Worm (Caenorhabditis elegans): Measurements from ENCODE around the gene W08E12.8.

The W08E12.8 gene

DNA sequence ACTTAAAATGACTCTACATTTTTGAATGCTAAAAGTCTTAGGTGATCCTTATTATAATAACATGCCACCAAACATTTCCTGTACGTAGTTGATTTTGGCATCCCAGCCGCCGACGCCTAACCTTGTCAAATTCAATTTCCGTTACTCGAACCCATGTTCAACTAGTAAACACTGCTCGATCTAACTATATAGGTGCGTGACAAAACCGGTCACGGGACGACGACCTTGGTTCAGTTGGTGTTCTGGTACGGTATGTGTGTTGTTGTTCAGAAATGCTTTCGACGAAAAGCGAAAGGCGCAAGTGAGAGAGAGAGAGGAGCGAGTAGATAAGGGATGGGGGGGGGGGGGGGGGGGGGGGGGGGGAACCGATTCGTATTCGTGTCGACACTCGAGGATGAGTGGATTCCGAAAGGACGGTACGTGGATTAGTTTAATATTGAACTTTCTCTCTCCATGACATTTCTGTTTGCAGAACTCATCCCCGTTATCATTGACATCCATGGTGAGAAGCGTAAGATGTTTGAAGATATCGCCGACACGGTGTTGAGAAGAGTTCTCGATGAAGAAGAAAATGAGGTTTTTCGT is at the start of gene W08E12.8:
W08E12.8 (plus strand) TSS at position 395 of the 585 bp plus-strand sequence.
- TF ChIP-seq ztf-4 (tag; optimal IDR thresholded peaks at IDR 0.05) (no peak), lin-13 (GFP tag; optimal IDR thresholded peaks at IDR 0.05) (no peak), ZK546.5 (tag; optimal IDR thresholded peaks at IDR 0.05) (no peak)

DNA sequence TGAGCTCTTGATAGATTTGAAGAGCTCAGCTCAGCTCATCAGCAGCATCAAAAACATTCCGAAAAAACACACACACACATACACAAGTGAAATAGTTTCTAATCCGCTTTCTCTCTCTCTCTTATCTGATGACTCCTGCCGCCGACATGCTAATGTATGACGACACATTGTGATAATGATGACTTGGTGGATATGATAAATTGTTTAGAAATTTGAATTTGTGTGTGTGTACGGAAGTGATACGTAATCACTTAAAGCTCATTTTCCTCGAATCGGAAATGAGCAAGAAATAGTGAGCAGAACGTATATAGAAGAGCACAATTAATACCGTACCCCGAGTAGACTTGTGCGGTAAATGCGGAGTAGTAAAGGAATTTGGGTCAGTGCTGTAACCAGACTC is 45.3 kb upstream of the W08E12.8 start:
- TF ChIP-seq lsy-2 (tag; optimal IDR thresholded peaks at IDR 0.05) = peak in 1 of 2 experiments; percentile 3
- no peak for TF ChIP-seq skn-1 (tag; optimal IDR thresholded peaks at IDR 0.05)
- TF ChIP-seq nhr-25 (tag; optimal IDR thresholded peaks at IDR 0.05) = no peak
- TF ChIP-seq sma-9 (GFP tag; optimal IDR thresholded peaks at IDR 0.05) = peak; percentile 26
- TF ChIP-seq sma-9 (tag; optimal IDR thresholded peaks at IDR 0.05) = no peak
- TF ChIP-seq alr-1 (tag; optimal IDR thresholded peaks at IDR 0.05) = no peak
- TF ChIP-seq lin-39 (tag; optimal IDR thresholded peaks at IDR 0.05) = no peak

DNA sequence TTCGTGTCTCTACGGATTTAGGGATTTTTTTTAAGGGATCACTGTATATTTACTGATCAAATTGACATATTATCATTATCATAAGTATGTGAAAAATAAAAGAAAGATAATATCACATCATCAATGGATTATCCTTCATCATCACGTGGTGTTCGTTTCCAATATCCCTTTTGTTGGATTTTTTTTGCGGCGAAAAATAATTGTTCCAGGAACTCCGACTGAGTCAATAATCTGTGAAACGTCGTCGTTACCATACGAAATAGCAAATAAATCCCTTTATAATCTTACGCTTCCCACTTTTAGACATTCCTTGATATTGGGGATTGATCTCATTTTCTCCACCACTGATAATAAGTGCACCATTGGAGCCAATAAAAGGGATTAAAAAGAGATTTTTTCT is 42.2 kb upstream of the W08E12.8 start:
- TF ChIP-seq nhr-129 (tag; optimal IDR thresholded peaks at IDR 0.05) (no peak), ceh-82 (tag; optimal IDR thresholded peaks at IDR 0.05) (no peak), mab-5 (tag; optimal IDR thresholded peaks at IDR 0.05) (no peak), nhr-21 (tag; optimal IDR thresholded peaks at IDR 0.05) (peak; percentile 22)

DNA sequence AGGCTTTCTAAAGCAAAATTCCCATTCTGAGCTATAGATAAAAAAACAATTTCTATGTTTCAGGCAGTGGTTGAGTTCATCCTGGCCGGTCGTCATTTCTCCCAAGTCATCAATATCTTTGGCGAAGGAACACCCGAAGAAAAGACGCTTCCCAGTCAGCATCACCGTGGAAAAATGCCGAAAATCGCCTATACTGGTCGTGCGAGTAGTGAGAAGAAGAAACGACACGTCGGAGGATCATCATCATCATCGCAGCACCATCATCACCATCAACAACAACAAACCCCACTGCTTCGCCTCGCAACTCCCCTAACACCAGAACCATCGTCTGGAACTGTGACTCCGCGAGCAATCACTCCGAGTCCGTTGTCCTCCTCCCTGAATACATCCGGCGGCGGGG is 40.6 kb upstream of the W08E12.8 start:
- no peak for TF ChIP-seq lin-39 (tag; optimal IDR thresholded peaks at IDR 0.05)
- TF ChIP-seq nhr-6 (tag; optimal IDR thresholded peaks at IDR 0.05) = no peak
- no peak for TF ChIP-seq ztf-11 (tag; optimal IDR thresholded peaks at IDR 0.05)
- no peak for TF ChIP-seq ZK546.5 (tag; optimal IDR thresholded peaks at IDR 0.05)

DNA sequence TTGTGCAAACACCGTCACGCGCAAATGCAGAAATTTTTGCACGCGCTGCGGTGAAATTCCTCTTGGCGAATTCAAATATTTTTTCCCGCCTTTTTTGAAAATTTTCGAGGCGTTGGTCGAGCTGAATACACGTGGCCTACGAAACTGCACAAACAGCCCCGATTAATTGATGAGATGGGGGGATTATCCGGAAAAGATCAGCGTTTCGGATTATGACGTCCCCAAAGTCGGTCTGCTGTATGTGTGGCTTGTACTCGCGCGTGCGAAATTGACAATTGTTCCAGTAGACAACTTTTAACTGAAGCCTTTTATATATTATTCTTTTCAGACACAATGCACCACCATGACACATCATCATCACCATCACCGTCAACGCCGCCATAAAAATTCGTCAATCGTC is 40.1 kb upstream of the W08E12.8 start:
- no peak for TF ChIP-seq peb-1 (tag; optimal IDR thresholded peaks at IDR 0.05)
- no peak for TF ChIP-seq sma-3 (GFP tag; optimal IDR thresholded peaks at IDR 0.05)
- no peak for TF ChIP-seq aly-2 (tag; optimal IDR thresholded peaks at IDR 0.05)
- TF ChIP-seq fos-1 (tag; optimal IDR thresholded peaks at IDR 0.05) = no peak

DNA sequence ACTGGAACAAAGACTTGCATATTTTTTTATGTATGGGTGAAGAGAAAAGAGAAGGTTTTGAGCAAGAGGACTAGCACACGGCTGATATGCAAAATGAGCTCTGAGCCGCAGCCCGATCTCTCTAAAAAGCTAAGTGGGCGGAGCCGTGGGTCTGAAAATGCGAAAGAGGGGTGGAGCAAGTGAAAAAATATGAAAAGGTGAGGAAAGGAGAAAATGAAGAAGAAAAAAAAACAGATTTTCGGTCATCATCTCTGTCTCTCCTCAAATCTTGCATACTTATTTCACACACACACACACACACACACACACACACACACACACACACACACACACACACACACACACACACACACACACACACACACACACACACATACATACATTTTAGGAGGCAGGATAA is 37.7 kb upstream of the W08E12.8 start, which contains the start of gene dmd-9:
dmd-9 (minus strand) TSS at position 101 of the 400 bp plus-strand sequence.
- TF ChIP-seq peb-1 (tag; optimal IDR thresholded peaks at IDR 0.05) (no peak), ZK546.5 (tag; optimal IDR thresholded peaks at IDR 0.05) (no peak), blmp-1 (tag; optimal IDR thresholded peaks at IDR 0.05; ENCODE audit: insufficient read depth) (no peak), mab-5 (tag; optimal IDR thresholded peaks at IDR 0.05) (no peak), nhr-23 (tag; optimal IDR thresholded peaks at IDR 0.05) (no peak), R02D3.7 (tag; optimal IDR thresholded peaks at IDR 0.05) (no peak), elt-3 (tag; optimal IDR thresholded peaks at IDR 0.05) (no peak), ztf-4 (tag; optimal IDR thresholded peaks at IDR 0.05) (no peak)

DNA sequence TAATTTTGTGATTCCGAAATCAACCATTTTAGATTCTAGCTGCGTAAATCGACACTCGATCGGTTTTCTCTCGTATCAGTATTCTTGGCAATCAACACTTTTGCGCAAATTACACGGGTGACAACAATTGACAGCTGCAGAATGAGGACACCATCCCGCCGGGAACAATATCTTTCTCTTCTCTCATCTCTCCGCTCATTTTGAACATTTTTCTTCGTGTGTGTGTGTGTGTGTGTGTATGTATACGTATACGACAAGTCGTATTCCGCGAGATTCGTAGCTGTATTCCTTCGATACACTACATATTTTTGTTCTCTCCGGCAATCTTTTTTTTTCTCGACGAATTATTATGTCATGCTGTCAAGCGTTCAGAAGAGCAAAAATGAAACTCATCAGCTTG is 35.3 kb upstream of the W08E12.8 start:
- TF ChIP-seq gmeb-1 (tag; optimal IDR thresholded peaks at IDR 0.05) (no peak), ceh-82 (tag; optimal IDR thresholded peaks at IDR 0.05) (no peak), nhr-25 (tag; optimal IDR thresholded peaks at IDR 0.05) (no peak), blmp-1 (tag; optimal IDR thresholded peaks at IDR 0.05; ENCODE audit: insufficient read depth) (no peak), sem-4 (tag; optimal IDR thresholded peaks at IDR 0.05) (no peak), nhr-21 (tag; optimal IDR thresholded peaks at IDR 0.05) (peak; percentile 9), F13H6.1 (tag; optimal IDR thresholded peaks at IDR 0.05) (no peak)

DNA sequence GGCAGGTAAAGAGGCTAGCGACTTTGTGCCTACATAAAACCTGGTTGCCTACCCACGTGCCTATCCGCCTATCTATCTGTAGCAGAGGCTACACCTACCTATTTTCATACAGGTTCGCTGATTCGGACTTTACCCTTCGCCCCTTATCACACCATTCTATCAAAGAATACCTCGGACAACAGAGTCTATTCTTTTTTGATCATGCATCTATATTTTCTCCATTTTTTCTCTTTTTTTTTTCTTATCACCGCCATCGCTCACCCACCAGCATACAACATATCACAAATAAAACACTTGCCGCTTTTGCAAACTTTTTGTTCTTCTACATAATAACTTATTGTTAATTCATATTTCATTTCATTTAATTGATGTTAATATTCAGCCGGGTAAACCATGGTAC is 33.6 kb upstream of the W08E12.8 start, which contains the start of gene T26C12.1:
T26C12.1 (plus strand) TSS at position 383 of the 400 bp plus-strand sequence.
- TF ChIP-seq fos-1 (tag; optimal IDR thresholded peaks at IDR 0.05) (peak; percentile 66), egl-27 (tag; optimal IDR thresholded peaks at IDR 0.05) (no peak)

Measured in whole organism, L2 larva.